Worm (Caenorhabditis elegans) whole organism, midembryonic: ENCODE measurements around the gene F38H4.6.
A peak's percentile ranks its signal among the peaks of the same experiment; 100 is the strongest.

Experiments used
- T22C8.4 ChIP-seq: fragments of 200-800 bp; sonication (Bioruptor generic); IDR thresholded peaks from 2 replicates; pipeline ENCODE4 v1.3.6; 2022; ENCODE audit warnings: missing genetic modification characterization, missing compliant biosample characterization
- cog-1 ChIP-seq: sonication (generic microtip); optimal IDR thresholded peaks from 2 replicates; lab custom pipeline; 2016; ENCODE audit warnings: missing genetic modification characterization, missing compliant biosample characterization
- flt-1 ChIP-seq: fragments of 200-800 bp; sonication (Bioruptor generic); IDR thresholded peaks from 2 replicates; pipeline ENCODE4 v1.3.6; 2022; ENCODE audit warnings: missing genetic modification characterization, missing compliant biosample characterization
- klf-2 ChIP-seq: fragments of 200-800 bp; sonication (Bioruptor generic); conservative IDR thresholded peaks from 2 replicates; pipeline ENCODE4 v1.3.6; 2022; ENCODE audit warnings: missing genetic modification reagents, missing genetic modification characterization, missing compliant biosample characterization
- med-1 ChIP-seq: sonication (generic microtip); optimal IDR thresholded peaks from 2 replicates; lab custom pipeline; 2017; ENCODE audit warnings: missing genetic modification characterization, mild to moderate bottlenecking, missing compliant biosample characterization, antibody characterized with exemption, missing genetic modification reagents; ENCODE audit not compliant: insufficient read depth
- ref-1 ChIP-seq: fragments of 200-800 bp; sonication (Bioruptor generic); conservative IDR thresholded peaks from 2 replicates; pipeline ENCODE4 v1.3.6; 2022; ENCODE audit warnings: missing genetic modification reagents, missing genetic modification characterization, missing compliant biosample characterization
- tab-1 ChIP-seq: fragments of 200-800 bp; sonication (Bioruptor generic); IDR thresholded peaks from 2 replicates; pipeline ENCODE4 v1.3.6; 2022; ENCODE audit warnings: missing genetic modification characterization, missing compliant biosample characterization
- ztf-23 ChIP-seq: fragments of 200-800 bp; sonication (Bioruptor generic); IDR thresholded peaks from 2 replicates; pipeline ENCODE4 v1.3.6; 2022; ENCODE audit warnings: missing genetic modification reagents, missing genetic modification characterization, missing compliant biosample characterization
- ztf-29 ChIP-seq: fragments of 200-800 bp; sonication (Bioruptor generic); IDR thresholded peaks from 2 replicates; pipeline ENCODE4 v1.3.6; 2022; ENCODE audit warnings: missing genetic modification reagents, missing genetic modification characterization, missing compliant biosample characterization

Gene F38H4.6

ce11 chrIV:11847771-11848312 lies at the start of gene F38H4.6, which contains the start of gene F38H4.4:
F38H4.6 (minus strand) TSS chrIV:11847871.
F38H4.4 (plus strand) TSS chrIV:11848262.
- TF ChIP-seq med-1: no peak
- TF ChIP-seq flt-1 (GFP tag; lab: Robert Waterston, UW): no peak
- no peak for TF ChIP-seq cog-1 (tag; lab: Kevin White, UChicago)

ce11 chrIV:11893336-11893735 lies 45.7 kb upstream of the F38H4.6 start:
- TF ChIP-seq klf-2 (GFP tag; lab: Robert Waterston, UW): no peak
- no peak for TF ChIP-seq med-1
- TF ChIP-seq cog-1 (tag; lab: Kevin White, UChicago): no peak
- TF ChIP-seq ztf-23 (GFP tag; lab: Robert Waterston, UW): no peak
- no peak for TF ChIP-seq ref-1 (GFP tag; lab: Robert Waterston, UW)
- no peak for TF ChIP-seq tab-1 (GFP tag; lab: Robert Waterston, UW)
- no peak for TF ChIP-seq flt-1 (GFP tag; lab: Robert Waterston, UW)
- TF ChIP-seq T22C8.4 (GFP tag; lab: Robert Waterston, UW): no peak
- no peak for TF ChIP-seq ztf-29 (GFP tag; lab: Robert Waterston, UW)

DNA sequence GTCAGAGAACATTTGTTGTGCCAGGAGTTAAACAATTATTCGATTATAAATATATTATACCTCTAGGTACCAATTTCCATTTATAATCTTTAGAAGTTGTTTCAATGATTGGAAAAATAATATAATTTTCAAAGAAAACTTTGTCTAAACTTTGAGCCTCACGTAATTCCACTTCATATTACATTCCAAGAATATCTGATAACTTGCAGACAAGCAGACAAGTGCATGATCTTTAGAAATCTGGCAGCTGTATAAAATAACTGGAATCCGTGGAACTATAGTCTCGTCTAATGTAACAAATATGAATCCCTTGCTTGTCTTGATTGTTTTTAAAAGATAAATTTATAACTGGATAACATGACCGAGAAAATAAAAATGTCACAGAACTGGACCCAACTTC lies 44.9 kb upstream of the F38H4.6 start:
- TF ChIP-seq klf-2 (GFP tag; lab: Robert Waterston, UW): no peak

- TF ChIP-seq T22C8.4 (GFP tag; lab: Robert Waterston, UW) (no peak), ztf-29 (GFP tag; lab: Robert Waterston, UW) (no peak), med-1 (no peak), cog-1 (tag; lab: Kevin White, UChicago) (no peak), flt-1 (GFP tag; lab: Robert Waterston, UW) (no peak), ztf-23 (GFP tag; lab: Robert Waterston, UW) (no peak), klf-2 (GFP tag; lab: Robert Waterston, UW) (no peak), tab-1 (GFP tag; lab: Robert Waterston, UW) (no peak)
These were observed 37.6 kb upstream of the F38H4.6 start, which contains the start of gene let-653 for ce11 chrIV:11885313-11885712. let-653 (plus strand) TSS chrIV:11885613.

DNA sequence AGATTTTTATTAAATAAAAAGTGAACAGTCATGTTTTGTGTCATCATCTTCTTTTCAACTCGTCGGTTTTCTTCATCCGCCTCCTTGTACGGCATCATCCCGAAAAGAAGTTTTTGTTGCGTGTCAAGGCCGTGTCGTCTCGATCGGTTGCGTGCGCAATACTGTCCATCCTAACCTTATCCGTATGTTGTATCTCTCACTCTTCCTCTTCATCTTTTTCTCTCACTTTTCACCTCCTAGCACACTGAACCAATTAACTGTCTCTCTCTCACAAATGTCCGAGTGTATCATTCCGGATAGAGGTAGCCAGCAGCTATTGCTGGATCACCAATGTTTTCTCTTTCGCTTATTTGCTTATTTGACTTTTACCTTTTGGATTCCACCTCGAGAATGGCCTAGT lies 35.8 kb upstream of the F38H4.6 start:
- TF ChIP-seq ztf-23 (GFP tag; lab: Robert Waterston, UW): no peak
- TF ChIP-seq med-1: no peak
- no peak for TF ChIP-seq flt-1 (GFP tag; lab: Robert Waterston, UW)
- no peak for TF ChIP-seq cog-1 (tag; lab: Kevin White, UChicago)
- no peak for TF ChIP-seq ref-1 (GFP tag; lab: Robert Waterston, UW)
- TF ChIP-seq T22C8.4 (GFP tag; lab: Robert Waterston, UW): no peak
- no peak for TF ChIP-seq klf-2 (GFP tag; lab: Robert Waterston, UW)
- TF ChIP-seq tab-1 (GFP tag; lab: Robert Waterston, UW): no peak

DNA sequence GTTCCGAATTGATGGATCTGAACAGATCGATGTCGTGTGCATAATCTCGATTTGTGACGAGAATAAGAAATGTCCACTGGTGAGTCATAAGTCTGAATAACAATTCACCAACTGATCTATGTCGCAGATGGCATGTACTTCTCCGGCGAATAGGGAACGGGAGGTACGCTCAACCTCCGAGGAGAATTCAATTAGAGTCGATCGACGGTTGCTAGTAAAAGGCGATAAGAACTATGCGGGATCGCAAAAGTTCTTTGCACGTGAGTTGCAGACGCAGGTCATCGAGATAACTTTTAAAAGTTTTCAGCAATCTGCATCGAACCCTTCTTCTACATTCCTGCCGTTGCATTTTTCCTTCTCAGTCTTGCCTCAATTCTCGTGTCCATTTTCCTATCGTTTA lies 34.9 kb upstream of the F38H4.6 start:
- TF ChIP-seq klf-2 (GFP tag; lab: Robert Waterston, UW) (no peak), cog-1 (tag; lab: Kevin White, UChicago) (no peak), flt-1 (GFP tag; lab: Robert Waterston, UW) (no peak), tab-1 (GFP tag; lab: Robert Waterston, UW) (no peak), ref-1 (GFP tag; lab: Robert Waterston, UW) (no peak), ztf-29 (GFP tag; lab: Robert Waterston, UW) (no peak), T22C8.4 (GFP tag; lab: Robert Waterston, UW) (no peak), ztf-23 (GFP tag; lab: Robert Waterston, UW) (no peak), med-1 (no peak)

DNA sequence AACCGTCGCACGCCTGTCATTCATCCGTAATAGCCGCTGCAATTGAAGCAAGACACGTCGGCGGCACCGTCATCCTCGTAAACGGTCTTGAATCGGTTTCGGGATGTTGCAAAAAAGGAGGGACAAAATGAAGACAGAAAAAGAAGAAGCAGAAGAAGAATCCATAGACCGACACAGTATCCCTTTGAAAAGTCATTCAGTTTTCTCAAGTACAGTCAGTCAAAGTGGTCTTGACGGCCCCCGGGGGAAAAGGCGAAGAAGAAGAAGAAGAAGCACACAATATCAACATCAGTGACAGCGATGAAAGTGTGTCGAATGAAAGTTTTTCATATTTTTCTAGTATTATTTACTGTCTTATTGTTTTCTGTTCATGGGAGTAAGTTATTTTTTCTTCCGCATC lies 30.6 kb upstream of the F38H4.6 start, which contains the start of gene cutl-27:
TSS of gene cutl-27 (plus strand) at position 301 of the 400 bp plus-strand sequence.
- no peak for TF ChIP-seq ref-1 (GFP tag; lab: Robert Waterston, UW)
- no peak for TF ChIP-seq ztf-29 (GFP tag; lab: Robert Waterston, UW)
- TF ChIP-seq cog-1 (tag; lab: Kevin White, UChicago): no peak
- no peak for TF ChIP-seq flt-1 (GFP tag; lab: Robert Waterston, UW)
- TF ChIP-seq T22C8.4 (GFP tag; lab: Robert Waterston, UW): no peak
- TF ChIP-seq ztf-23 (GFP tag; lab: Robert Waterston, UW): no peak
- TF ChIP-seq med-1: no peak
- no peak for TF ChIP-seq klf-2 (GFP tag; lab: Robert Waterston, UW)
- no peak for TF ChIP-seq tab-1 (GFP tag; lab: Robert Waterston, UW)

DNA sequence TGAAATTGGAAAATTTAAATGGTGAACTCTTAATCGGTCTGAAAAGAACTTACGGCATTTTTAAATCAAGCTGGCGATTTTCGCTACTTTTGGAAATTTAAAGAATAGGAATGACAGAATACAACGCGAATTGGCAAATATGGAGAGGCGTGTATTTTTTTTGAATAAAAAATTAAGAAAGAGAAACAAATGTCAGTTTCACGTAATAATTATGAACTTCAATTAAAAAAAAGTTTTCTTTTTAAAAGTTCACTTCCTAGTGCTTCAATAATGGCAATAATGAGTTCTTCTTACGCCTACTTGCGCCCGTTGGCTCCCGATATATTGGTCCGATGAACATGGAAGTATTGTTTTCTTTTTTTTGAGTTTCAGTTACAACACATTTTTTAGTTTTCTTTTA lies 30.0 kb upstream of the F38H4.6 start, which contains the start of gene pph-2:
TSS of gene pph-2 (minus strand) at position 101 of the 400 bp plus-strand sequence.
- TF ChIP-seq tab-1 (GFP tag; lab: Robert Waterston, UW): no peak
- no peak for TF ChIP-seq ztf-23 (GFP tag; lab: Robert Waterston, UW)
- no peak for TF ChIP-seq med-1
- no peak for TF ChIP-seq cog-1 (tag; lab: Kevin White, UChicago)
- no peak for TF ChIP-seq T22C8.4 (GFP tag; lab: Robert Waterston, UW)
- TF ChIP-seq flt-1 (GFP tag; lab: Robert Waterston, UW): no peak
- no peak for TF ChIP-seq ztf-29 (GFP tag; lab: Robert Waterston, UW)

DNA sequence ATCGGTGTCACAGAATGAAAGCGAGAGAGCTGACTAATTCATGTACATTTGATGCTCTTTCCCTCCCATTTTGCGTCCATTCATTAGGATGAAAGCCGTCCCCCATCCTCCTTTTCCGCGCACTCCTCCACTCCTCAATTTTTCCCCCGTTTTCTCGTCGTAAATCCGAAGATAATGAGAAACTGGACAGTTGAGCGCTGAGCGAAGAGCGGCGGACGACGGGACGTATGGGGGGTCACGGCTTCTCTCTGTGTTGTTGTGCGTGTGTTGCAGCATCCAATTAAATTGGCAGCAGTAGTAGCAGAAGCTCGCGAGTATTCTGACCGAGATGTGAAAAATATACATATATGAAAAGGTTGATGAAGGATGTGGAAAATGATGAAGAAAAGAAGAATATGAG lies 24.2 kb upstream of the F38H4.6 start:
- TF ChIP-seq ztf-29 (GFP tag; lab: Robert Waterston, UW): no peak
- TF ChIP-seq ztf-23 (GFP tag; lab: Robert Waterston, UW): no peak
- TF ChIP-seq tab-1 (GFP tag; lab: Robert Waterston, UW): 0 out of 2 replicates have a peak, but pooled peaks have one; percentile 9

ce11 chrIV:11871083-11871482 lies 23.4 kb upstream of the F38H4.6 start:
- TF ChIP-seq ref-1 (GFP tag; lab: Robert Waterston, UW) (no peak), ztf-23 (GFP tag; lab: Robert Waterston, UW) (0 out of 2 replicates have a peak, but pooled peaks have one; percentile 15), med-1 (no peak)
